Fruit fly (Drosophila melanogaster) whole organism, prepupa: ENCODE measurements around the gene blot.

Experiments
- Blimp-1 ChIP-seq: fragments of 200-800 bp; sonication (Bioruptor generic); optimal IDR thresholded peaks from 3 replicates; lab custom pipeline; 2017; ENCODE audit warnings: missing biosample characterization, missing genetic modification characterization, mild to moderate bottlenecking, moderate library complexity, missing genetic modification reagents
- CG10631 ChIP-seq: fragments of 200-800 bp; sonication (Bioruptor generic); optimal IDR thresholded peaks from 2 replicates; lab custom pipeline; 2016; ENCODE audit warnings: missing biosample characterization, missing genetic modification characterization
- CG11294 ChIP-seq: fragments of 200-800 bp; sonication (Bioruptor generic); IDR thresholded peaks from 2 replicates; pipeline ENCODE4 v1.3.6; 2022; ENCODE audit warnings: missing biosample characterization, missing genetic modification characterization
- CG11902 ChIP-seq: fragments of 200-800 bp; sonication (Bioruptor generic); optimal IDR thresholded peaks from 3 replicates; lab custom pipeline; 2016; ENCODE audit warnings: missing biosample characterization, missing genetic modification characterization
- CG1621 ChIP-seq: fragments of 200-800 bp; sonication (Bioruptor generic); optimal IDR thresholded peaks from 3 replicates; lab custom pipeline; 2018; ENCODE audit warnings: missing biosample characterization, mild to moderate bottlenecking, missing genetic modification characterization
- CG4318 ChIP-seq: fragments of 200-800 bp; sonication (Bioruptor generic); optimal IDR thresholded peaks from 3 replicates; lab custom pipeline; 2017; ENCODE audit warnings: missing biosample characterization, mild to moderate bottlenecking, missing genetic modification characterization
- CG6163 ChIP-seq: fragments of 200-800 bp; sonication (Bioruptor generic); IDR thresholded peaks from 3 replicates; pipeline ENCODE4 v1.3.6; 2022; ENCODE audit warnings: missing biosample characterization, missing genetic modification characterization
- CG6276 ChIP-seq: fragments of 200-800 bp; sonication (Bioruptor generic); optimal IDR thresholded peaks from 2 replicates; lab custom pipeline; 2017; ENCODE audit warnings: missing biosample characterization, mild to moderate bottlenecking, missing genetic modification characterization
- CG6792 ChIP-seq: fragments of 200-800 bp; sonication (Bioruptor generic); optimal IDR thresholded peaks from 3 replicates; lab custom pipeline; 2016; ENCODE audit warnings: missing biosample characterization, missing genetic modification characterization
- CG6854 ChIP-seq: fragments of 200-800 bp; sonication (Bioruptor generic); optimal IDR thresholded peaks from 2 replicates; lab custom pipeline; 2017; ENCODE audit warnings: missing biosample characterization, mild to moderate bottlenecking, missing genetic modification characterization
- CG8319 ChIP-seq: fragments of 200-800 bp; sonication (Bioruptor generic); optimal IDR thresholded peaks from 3 replicates; lab custom pipeline; 2016; ENCODE audit warnings: missing biosample characterization, missing genetic modification characterization
- CG9139 ChIP-seq: fragments of 200-800 bp; sonication (Bioruptor generic); optimal IDR thresholded peaks from 3 replicates; lab custom pipeline; 2017; ENCODE audit warnings: missing biosample characterization, mild to moderate bottlenecking, missing genetic modification characterization
- Eip75B ChIP-seq: fragments of 200-800 bp; sonication (Bioruptor generic); optimal IDR thresholded peaks from 3 replicates; lab custom pipeline; 2016; ENCODE audit warnings: missing biosample characterization, missing genetic modification characterization
- Eip93F ChIP-seq: fragments of 200-800 bp; sonication (Bioruptor generic); optimal IDR thresholded peaks from 2 replicates; lab custom pipeline; 2016; ENCODE audit warnings: missing biosample characterization, mild to moderate bottlenecking, missing genetic modification characterization
- Ets21C ChIP-seq: fragments of 200-800 bp; sonication (Bioruptor generic); optimal IDR thresholded peaks from 3 replicates; lab custom pipeline; 2016; ENCODE audit warnings: missing biosample characterization, missing genetic modification characterization
- Ets96B ChIP-seq: fragments of 200-800 bp; optimal IDR thresholded peaks from 2 replicates; lab custom pipeline; 2019; ENCODE audit warnings: missing biosample characterization, mild to moderate bottlenecking, missing genetic modification characterization, moderate library complexity
- Gug ChIP-seq: fragments of 200-800 bp; sonication (Bioruptor generic); IDR thresholded peaks from 2 replicates; pipeline ENCODE4 v1.3.6; 2022; ENCODE audit warnings: missing biosample characterization, missing genetic modification characterization
- Hr38 ChIP-seq: sonication (Bioruptor generic); optimal IDR thresholded peaks from 2 replicates; lab custom pipeline; 2016; ENCODE audit warnings: missing biosample characterization, missing genetic modification characterization
- Lpt ChIP-seq: fragments of 200-800 bp; sonication (Bioruptor generic); optimal IDR thresholded peaks from 3 replicates; lab custom pipeline; 2016; ENCODE audit warnings: missing biosample characterization, missing genetic modification characterization
- OdsH ChIP-seq: fragments of 200-800 bp; sonication (Bioruptor generic); optimal IDR thresholded peaks from 3 replicates; lab custom pipeline; 2016; ENCODE audit warnings: missing biosample characterization, missing genetic modification characterization
- Smox ChIP-seq: fragments of 200-800 bp; sonication (Bioruptor generic); optimal IDR thresholded peaks from 3 replicates; lab custom pipeline; 2016; ENCODE audit warnings: missing biosample characterization, missing genetic modification characterization
- Sox102F ChIP-seq: fragments of 200-800 bp; sonication (Bioruptor generic); optimal IDR thresholded peaks from 2 replicates; lab custom pipeline; 2016; ENCODE audit warnings: missing biosample characterization, mild to moderate bottlenecking, missing genetic modification characterization
- Sox15 ChIP-seq: fragments of 200-800 bp; sonication (Bioruptor generic); optimal IDR thresholded peaks from 3 replicates; lab custom pipeline; 2016; ENCODE audit warnings: missing biosample characterization, missing genetic modification characterization
- achi ChIP-seq: fragments of 200-800 bp; sonication (Bioruptor generic); optimal IDR thresholded peaks from 3 replicates; lab custom pipeline; 2016; ENCODE audit warnings: missing biosample characterization, missing genetic modification characterization
- dsx ChIP-seq: fragments of 200-800 bp; optimal IDR thresholded peaks from 3 replicates; lab custom pipeline; 2019; ENCODE audit warnings: missing biosample characterization, mild to moderate bottlenecking, missing genetic modification characterization, moderate library complexity; ENCODE audit not compliant: poor library complexity, severe bottlenecking
- esn ChIP-seq: fragments of 200-800 bp; sonication (Bioruptor generic); optimal IDR thresholded peaks from 2 replicates; lab custom pipeline; 2016; ENCODE audit warnings: missing biosample characterization, mild to moderate bottlenecking, missing genetic modification characterization, moderate library complexity
- fd85E ChIP-seq: fragments of 200-800 bp; sonication (Bioruptor generic); optimal IDR thresholded peaks from 3 replicates; lab custom pipeline; 2016; ENCODE audit warnings: missing biosample characterization, missing genetic modification characterization
- fkh ChIP-seq: fragments of 200-800 bp; sonication (Bioruptor generic); optimal IDR thresholded peaks from 3 replicates; lab custom pipeline; 2017; ENCODE audit warnings: missing biosample characterization, mild to moderate bottlenecking, missing genetic modification characterization, moderate library complexity
- lz ChIP-seq: fragments of 200-800 bp; sonication (Bioruptor generic); optimal IDR thresholded peaks from 3 replicates; lab custom pipeline; 2016; ENCODE audit warnings: missing biosample characterization, missing genetic modification characterization
- pdm3 ChIP-seq: fragments of 200-800 bp; sonication (Bioruptor generic); optimal IDR thresholded peaks from 3 replicates; lab custom pipeline; 2016; ENCODE audit warnings: missing biosample characterization, missing genetic modification characterization
- spab ChIP-seq: fragments of 200-800 bp; sonication (Bioruptor generic); optimal IDR thresholded peaks from 2 replicates; lab custom pipeline; 2017; ENCODE audit warnings: missing biosample characterization, mild to moderate bottlenecking, missing genetic modification characterization, missing genetic modification reagents
- svp ChIP-seq: fragments of 200-800 bp; sonication (Bioruptor generic); peaks from one replicate; lab custom pipeline; 2016; ENCODE audit warnings: missing biosample characterization, missing genetic modification characterization
- topi ChIP-seq: fragments of 200-800 bp; sonication (Bioruptor generic); optimal IDR thresholded peaks from 3 replicates; lab custom pipeline; 2016; ENCODE audit warnings: missing biosample characterization, missing genetic modification characterization
- vri ChIP-seq: fragments of 200-800 bp; sonication (Bioruptor generic); optimal IDR thresholded peaks from 3 replicates; lab custom pipeline; 2016; ENCODE audit warnings: missing biosample characterization, mild to moderate bottlenecking, missing genetic modification characterization

blot gene

DNA sequence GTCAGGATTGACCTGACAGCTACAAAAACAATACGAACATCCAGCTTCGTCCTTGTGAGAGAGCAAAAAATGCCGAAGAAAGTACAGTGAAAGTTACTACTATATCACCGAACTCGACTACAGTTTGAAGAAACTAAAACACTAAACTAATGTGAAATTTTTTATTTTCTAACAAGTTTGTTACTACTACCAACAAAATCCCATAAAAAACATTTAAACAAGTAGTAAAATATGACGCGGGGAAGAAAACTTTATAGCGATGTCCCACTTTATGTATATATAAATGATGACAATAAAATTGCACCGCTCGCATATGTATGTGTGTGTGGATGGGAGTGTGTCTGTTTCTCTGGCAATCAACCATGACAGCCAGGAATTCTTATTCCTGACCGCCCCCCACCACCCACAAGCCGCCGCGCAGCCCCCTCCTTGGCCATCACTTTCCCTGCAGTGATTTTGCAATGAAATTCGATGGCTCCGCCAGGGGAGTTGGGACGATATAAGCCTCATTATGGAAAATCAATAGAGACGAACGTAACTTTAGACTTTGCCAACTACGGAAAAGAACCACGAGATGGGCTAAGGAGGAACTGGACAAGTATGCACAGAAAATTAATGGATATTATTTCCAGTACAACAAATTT, 40.2 kb upstream of the blot start:
- TF ChIP-seq achi (GFP tag; lab: Kevin White, UChicago) = no peak
- no peak for TF ChIP-seq Gug (GFP tag; lab: Robert Waterston, UW)

DNA sequence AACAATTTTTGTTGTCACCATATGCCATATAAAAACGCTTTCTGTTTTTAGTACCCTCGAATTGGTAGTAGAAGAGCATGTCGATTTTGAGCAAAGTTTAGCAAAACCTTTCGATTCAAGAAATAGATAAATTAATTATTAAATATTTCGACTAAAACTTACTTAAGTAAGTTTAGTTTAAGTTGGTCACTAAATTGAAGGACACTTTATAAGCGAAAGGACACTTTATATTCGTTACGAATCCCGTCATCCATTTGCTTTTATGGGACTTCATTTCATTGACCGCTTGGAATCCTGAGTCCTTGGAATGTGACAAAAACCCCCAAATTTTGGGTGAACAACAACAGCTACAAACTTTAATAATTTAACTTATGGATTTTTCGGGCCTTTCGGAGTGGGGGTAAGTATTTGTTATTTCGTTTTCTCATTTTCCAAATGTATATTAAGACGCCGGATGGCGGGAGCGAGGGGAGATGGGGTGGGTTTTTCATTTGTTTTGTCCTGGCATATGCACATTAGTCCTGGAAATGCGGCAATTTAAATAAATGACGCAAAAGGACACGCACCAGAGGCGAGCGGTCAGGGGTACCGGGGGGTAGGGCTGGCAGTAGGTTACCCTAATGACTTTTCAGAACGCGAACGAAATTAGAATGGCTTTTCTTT, 37.7 kb upstream of the blot start:
- TF ChIP-seq Blimp-1 (GFP tag; lab: Kevin White, UChicago) (no peak), fd85E (no peak), vri (GFP tag; lab: Kevin White, UChicago) (no peak), CG11294 (GFP tag; lab: Robert Waterston, UW) (no peak), CG8319 (GFP tag; lab: Kevin White, UChicago) (no peak), CG6854 (no peak), CG10631 (GFP tag; lab: Kevin White, UChicago) (no peak), CG4318 (GFP tag; lab: Kevin White, UChicago) (no peak), CG6276 (GFP tag; lab: Kevin White, UChicago) (no peak)

DNA sequence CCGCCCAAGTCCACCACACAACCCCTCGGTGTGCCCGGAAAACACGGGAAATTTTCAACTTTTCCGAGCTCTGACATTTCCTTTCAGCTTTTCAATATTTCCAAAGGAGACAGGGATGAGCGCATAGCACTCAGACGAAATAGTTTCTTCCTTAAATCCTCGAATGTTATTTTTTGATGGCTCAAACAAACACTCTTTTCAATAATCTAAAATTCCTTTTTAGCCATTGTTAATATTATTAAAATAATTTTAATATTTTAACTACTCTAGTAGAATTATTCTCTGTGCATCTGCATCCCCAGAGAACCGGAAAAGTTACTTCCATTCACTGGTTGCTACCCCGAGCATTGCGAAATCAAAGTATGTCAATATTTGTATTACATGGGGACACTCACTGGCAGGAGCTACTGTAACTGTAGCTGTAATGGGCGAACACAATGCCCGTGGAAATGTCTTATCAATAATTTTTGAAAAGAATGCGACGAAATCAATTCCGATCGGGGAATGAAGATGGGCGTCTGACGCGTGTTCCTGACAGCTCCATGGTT, 36.5 kb upstream of the blot start:
- TF ChIP-seq CG6276 (GFP tag; lab: Kevin White, UChicago) = no peak
- no peak for TF ChIP-seq Eip93F (GFP tag; lab: Kevin White, UChicago)
- no peak for TF ChIP-seq CG6792 (GFP tag; lab: Kevin White, UChicago)
- no peak for TF ChIP-seq OdsH (GFP tag; lab: Kevin White, UChicago)
- no peak for TF ChIP-seq spab (GFP tag; lab: Kevin White, UChicago)
- no peak for TF ChIP-seq Ets96B (tag; lab: Kevin White, UChicago)
- TF ChIP-seq Lpt (GFP tag; lab: Kevin White, UChicago) = no peak
- no peak for TF ChIP-seq Hr38
- no peak for TF ChIP-seq Eip75B (GFP tag; lab: Kevin White, UChicago)
- TF ChIP-seq CG11902 (GFP tag; lab: Kevin White, UChicago) = no peak
- TF ChIP-seq Sox102F (GFP tag; lab: Kevin White, UChicago) = no peak

- TF ChIP-seq Sox15 (GFP tag; lab: Kevin White, UChicago) (no peak), pdm3 (no peak), fkh (GFP tag; lab: Kevin White, UChicago) (no peak), CG1621 (no peak), CG11902 (GFP tag; lab: Kevin White, UChicago) (no peak), esn (no peak), dsx (GFP tag; lab: Kevin White, UChicago) (no peak), CG9139 (GFP tag; lab: Kevin White, UChicago) (no peak), Smox (GFP tag; lab: Kevin White, UChicago) (no peak), Sox102F (GFP tag; lab: Kevin White, UChicago) (no peak), OdsH (GFP tag; lab: Kevin White, UChicago) (no peak), CG8319 (GFP tag; lab: Kevin White, UChicago) (no peak), CG11294 (GFP tag; lab: Robert Waterston, UW) (no peak; the same call in 1 of the 2 replicates), topi (GFP tag; lab: Kevin White, UChicago) (no peak), CG6163 (GFP tag; lab: Robert Waterston, UW) (no peak), lz (GFP tag; lab: Kevin White, UChicago) (no peak), vri (GFP tag; lab: Kevin White, UChicago) (no peak), Ets21C (no peak), spab (GFP tag; lab: Kevin White, UChicago) (no peak), svp (GFP tag; lab: Kevin White, UChicago) (no peak)
These were observed 26.6 kb upstream of the blot start for dm6 chr3L:17447881-17448280.
